Worm (Caenorhabditis elegans) whole organism, late embryonic: Measurements from ENCODE around the gene igeg-2.

ENCODE experiments used
- K02D7.2 ChIP-seq: sonication (generic microtip); optimal IDR thresholded peaks from 2 replicates; lab custom pipeline; 2017; ENCODE audit warnings: mild to moderate bottlenecking, missing genetic modification characterization, missing compliant biosample characterization
- ceh-24 ChIP-seq: sonication (generic microtip); optimal IDR thresholded peaks from 2 replicates; lab custom pipeline; 2016; ENCODE audit warnings: mild to moderate bottlenecking, missing genetic modification characterization, missing compliant biosample characterization
- dmd-4 ChIP-seq: sonication (generic microtip); optimal IDR thresholded peaks from 2 replicates; lab custom pipeline; 2016; ENCODE audit warnings: borderline replicate concordance, missing genetic modification characterization, missing compliant biosample characterization
- ets-4 ChIP-seq: sonication (generic microtip); optimal IDR thresholded peaks from 2 replicates; lab custom pipeline; 2016; ENCODE audit warnings: missing genetic modification characterization, missing compliant biosample characterization
- fax-1 ChIP-seq: sonication (generic microtip); optimal IDR thresholded peaks from 2 replicates; lab custom pipeline; 2016; ENCODE audit warnings: missing genotype, missing genetic modification characterization, missing compliant biosample characterization
- mec-3 ChIP-seq: sonication (generic microtip); optimal IDR thresholded peaks from 2 replicates; lab custom pipeline; 2016; ENCODE audit warnings: borderline replicate concordance, missing genetic modification characterization, missing compliant biosample characterization
- pag-3 ChIP-seq: sonication (generic microtip); optimal IDR thresholded peaks from 2 replicates; lab custom pipeline; 2016; ENCODE audit warnings: missing compliant biosample characterization, missing genetic modification characterization, borderline replicate concordance
- sdc-2 ChIP-seq: sonication (generic microtip); optimal IDR thresholded peaks from 2 replicates; lab custom pipeline; 2016; ENCODE audit warnings: missing genotype, missing genetic modification characterization, missing compliant biosample characterization
- sox-4 ChIP-seq: sonication (generic microtip); optimal IDR thresholded peaks from 2 replicates; lab custom pipeline; 2017; ENCODE audit warnings: mild to moderate bottlenecking, missing genetic modification characterization, inconsistent platforms, missing compliant biosample characterization
- ztf-16 ChIP-seq: sonication (generic microtip); optimal IDR thresholded peaks from 2 replicates; lab custom pipeline; 2017; ENCODE audit warnings: missing genetic modification characterization, missing compliant biosample characterization

ce11 chrX:11489830-11490229 is 43.4 kb upstream of the igeg-2 start, which contains the start of gene spp-21:
- no peak for TF ChIP-seq K02D7.2 (tag; lab: Kevin White, UChicago)
- TF ChIP-seq ets-4 = no peak
- no peak for TF ChIP-seq sox-4 (tag; lab: Kevin White, UChicago)
- no peak for TF ChIP-seq sdc-2 (tag; lab: Kevin White, UChicago)
- TF ChIP-seq dmd-4 (tag; lab: Kevin White, UChicago) = no peak
- TF ChIP-seq fax-1 (tag; lab: Kevin White, UChicago) = no peak
- TF ChIP-seq mec-3 = no peak
- TF ChIP-seq ceh-24 (tag; lab: Kevin White, UChicago) = no peak
- no peak for TF ChIP-seq ztf-16
- TF ChIP-seq pag-3 (tag; lab: Kevin White, UChicago) = no peak
